Fruit fly (Drosophila melanogaster) whole organism, prepupa: Measurements from ENCODE around the gene PLCXD.

ENCODE experiments used
- CG16779 ChIP-seq: fragments of 200-800 bp; sonication (Bioruptor generic); optimal IDR thresholded peaks from 3 replicates; lab custom pipeline; 2017; ENCODE audit warnings: missing biosample characterization, mild to moderate bottlenecking, missing genetic modification characterization
- CG6276 ChIP-seq: fragments of 200-800 bp; sonication (Bioruptor generic); optimal IDR thresholded peaks from 2 replicates; lab custom pipeline; 2017; ENCODE audit warnings: missing biosample characterization, mild to moderate bottlenecking, missing genetic modification characterization
- CG6854 ChIP-seq: fragments of 200-800 bp; sonication (Bioruptor generic); optimal IDR thresholded peaks from 2 replicates; lab custom pipeline; 2017; ENCODE audit warnings: missing biosample characterization, mild to moderate bottlenecking, missing genetic modification characterization
- Eip93F ChIP-seq: fragments of 200-800 bp; sonication (Bioruptor generic); optimal IDR thresholded peaks from 2 replicates; lab custom pipeline; 2016; ENCODE audit warnings: missing biosample characterization, mild to moderate bottlenecking, missing genetic modification characterization
- Smox ChIP-seq: fragments of 200-800 bp; sonication (Bioruptor generic); optimal IDR thresholded peaks from 3 replicates; lab custom pipeline; 2016; ENCODE audit warnings: missing biosample characterization, missing genetic modification characterization
- esn ChIP-seq: fragments of 200-800 bp; sonication (Bioruptor generic); optimal IDR thresholded peaks from 2 replicates; lab custom pipeline; 2016; ENCODE audit warnings: missing biosample characterization, mild to moderate bottlenecking, missing genetic modification characterization, moderate library complexity
- fkh ChIP-seq: fragments of 200-800 bp; sonication (Bioruptor generic); optimal IDR thresholded peaks from 3 replicates; lab custom pipeline; 2017; ENCODE audit warnings: missing biosample characterization, mild to moderate bottlenecking, missing genetic modification characterization, moderate library complexity
- vri ChIP-seq: fragments of 200-800 bp; sonication (Bioruptor generic); optimal IDR thresholded peaks from 3 replicates; lab custom pipeline; 2016; ENCODE audit warnings: missing biosample characterization, mild to moderate bottlenecking, missing genetic modification characterization

DNA sequence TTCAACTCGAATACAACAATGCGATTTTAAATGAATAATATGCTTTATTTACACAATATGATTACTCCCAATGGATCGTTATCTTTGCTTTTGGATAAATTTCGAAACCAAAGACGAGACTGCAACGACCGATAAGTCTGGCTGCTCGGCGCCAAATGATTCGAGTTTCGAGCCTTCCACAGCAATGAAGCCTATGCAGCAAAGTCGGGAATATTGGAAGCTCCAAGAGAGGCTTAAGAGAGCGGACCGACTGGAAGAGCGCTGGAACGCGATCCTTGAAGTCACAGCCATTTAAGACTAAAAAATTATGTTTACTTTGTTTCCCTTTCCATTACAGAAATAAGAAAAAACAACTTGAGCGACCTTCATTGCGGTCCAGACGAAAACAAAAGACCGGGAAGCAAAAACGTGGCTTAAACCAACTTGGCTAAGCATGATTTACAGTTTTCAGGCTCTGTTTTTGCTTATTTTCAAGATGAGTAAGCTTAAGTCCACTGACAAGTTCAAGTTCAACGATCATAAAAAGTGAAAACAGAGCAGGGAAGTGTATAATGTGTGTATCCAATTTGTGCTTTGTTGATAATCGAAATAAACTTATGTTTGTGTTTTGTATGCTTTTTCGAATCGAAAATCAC, 17.5 kb downstream of the PLCXD start, which contains the start of gene firl:
- TF ChIP-seq CG16779 (tag; lab: Kevin White, UChicago), result no peak
- TF ChIP-seq Smox (GFP tag; lab: Kevin White, UChicago), result no peak
- TF ChIP-seq CG6854 (GFP tag; lab: Kevin White, UChicago), result no peak
- TF ChIP-seq fkh, result no peak
- no peak for TF ChIP-seq vri (GFP tag; lab: Kevin White, UChicago)
- no peak for TF ChIP-seq CG6276
- no peak for TF ChIP-seq esn (GFP tag; lab: Kevin White, UChicago)
- no peak for TF ChIP-seq Eip93F (GFP tag; lab: Kevin White, UChicago)
